Fruit fly (Drosophila melanogaster) whole organism, wandering third instar larva: Measurements from ENCODE around the gene Wdr92.

Experiments
- Abd-B ChIP-seq: fragments of >200 bp; optimal IDR thresholded peaks from 2 replicates; lab custom pipeline; 2017; ENCODE audit warnings: missing biosample characterization, missing genetic modification characterization
- CG32264 ChIP-seq: fragments of 200-800 bp; sonication (Bioruptor generic); optimal IDR thresholded peaks from 2 replicates; lab custom pipeline; 2016; ENCODE audit warnings: missing biosample characterization, missing genetic modification characterization
- CrebA ChIP-seq: fragments of 200-800 bp; sonication (Bioruptor generic); optimal IDR thresholded peaks from 2 replicates; lab custom pipeline; 2016; ENCODE audit warnings: missing biosample characterization, mild to moderate bottlenecking, missing genetic modification characterization, borderline replicate concordance
- Dfd ChIP-seq: fragments of >200 bp; optimal IDR thresholded peaks from 2 replicates; lab custom pipeline; 2017; ENCODE audit warnings: missing biosample characterization, missing genetic modification characterization
- Jra ChIP-seq: sonication (Bioruptor generic); optimal IDR thresholded peaks from 2 replicates; lab custom pipeline; 2016; ENCODE audit warnings: missing biosample characterization, missing genetic modification characterization
- brk ChIP-seq: fragments of 200-800 bp; sonication (Bioruptor generic); optimal IDR thresholded peaks from 2 replicates; lab custom pipeline; 2016; ENCODE audit warnings: missing biosample characterization, mild to moderate bottlenecking, missing genetic modification characterization
- dsf ChIP-seq: sonication (Bioruptor generic); optimal IDR thresholded peaks from 2 replicates; lab custom pipeline; 2016; ENCODE audit warnings: missing biosample characterization, missing genetic modification characterization, borderline replicate concordance
- ey ChIP-seq: fragments of 200-800 bp; sonication (Bioruptor generic); optimal IDR thresholded peaks from 2 replicates; lab custom pipeline; 2016; ENCODE audit warnings: missing biosample characterization, missing genetic modification characterization
- fru ChIP-seq: fragments of 200-800 bp; sonication (Bioruptor generic); optimal IDR thresholded peaks from 3 replicates; lab custom pipeline; 2016; ENCODE audit warnings: missing biosample characterization, mild to moderate bottlenecking, missing genetic modification characterization
- pan ChIP-seq: fragments of >200 bp; optimal IDR thresholded peaks from 2 replicates; lab custom pipeline; 2017
- psq ChIP-seq: fragments of 200-800 bp; sonication (Bioruptor generic); optimal IDR thresholded peaks from 3 replicates; lab custom pipeline; 2017; ENCODE audit warnings: missing biosample characterization, mild to moderate bottlenecking, missing genetic modification characterization, moderate library complexity
- rgr ChIP-seq: fragments of 200-800 bp; sonication (Bioruptor generic); optimal IDR thresholded peaks from 3 replicates; lab custom pipeline; 2016; ENCODE audit warnings: missing biosample characterization, mild to moderate bottlenecking, missing genetic modification characterization
- sage ChIP-seq: fragments of 200-800 bp; sonication (Bioruptor generic); optimal IDR thresholded peaks from 2 replicates; lab custom pipeline; 2016; ENCODE audit warnings: missing biosample characterization, mild to moderate bottlenecking, missing genetic modification characterization
- usp ChIP-seq: fragments of >200 bp; optimal IDR thresholded peaks from 2 replicates; lab custom pipeline; 2017; ENCODE audit warnings: missing biosample characterization, missing genetic modification characterization

- TF ChIP-seq dsf (no peak), rgr (peak; percentile 4), sage (GFP tag; lab: Kevin White, UChicago) (no peak), ey (GFP tag; lab: Kevin White, UChicago) (no peak), CrebA (GFP tag; lab: Kevin White, UChicago) (peak; percentile 36), Jra (GFP tag; lab: Kevin White, UChicago) (peak; percentile 85), usp (GFP tag; lab: Kevin White, UChicago) (no peak), Dfd (no peak), pan (lab: Kevin White, UChicago) (no peak), fru (peak; percentile 49), Abd-B (GFP tag; lab: Kevin White, UChicago) (no peak), psq (GFP tag; lab: Kevin White, UChicago) (peak; percentile 19), CG32264 (GFP tag; lab: Kevin White, UChicago) (peak; percentile 14), brk (GFP tag; lab: Kevin White, UChicago) (peak; percentile 42)
Observed at dm6 chr3L:17947296-17947713, 39.4 kb downstream of the Wdr92 start.
